Worm (Caenorhabditis elegans) whole organism, young adult: ENCODE data around the gene ttr-27.

Source experiments
- B0019.2 ChIP-seq: fragments of 200-800 bp; sonication (Bioruptor generic); conservative IDR thresholded peaks from 2 replicates; pipeline ENCODE4 v1.3.6; 2022; ENCODE audit warnings: missing genetic modification reagents, missing genetic modification characterization, missing compliant biosample characterization
- B0261.1 ChIP-seq: sonication (generic microtip); optimal IDR thresholded peaks from 2 replicates; lab custom pipeline; 2016; ENCODE audit warnings: mild to moderate bottlenecking, missing genetic modification characterization, moderate library complexity, missing compliant biosample characterization
- C17E4.6 ChIP-seq: fragments of 200-800 bp; sonication (Bioruptor generic); IDR thresholded peaks from 2 replicates; pipeline ENCODE4 v1.3.6; 2022; ENCODE audit warnings: missing genetic modification reagents, missing genetic modification characterization, missing compliant biosample characterization
- D2030.7 ChIP-seq: fragments of 200-800 bp; sonication (Bioruptor generic); IDR thresholded peaks from 2 replicates; pipeline ENCODE4 v1.3.6; 2022; ENCODE audit warnings: missing genetic modification reagents, missing genetic modification characterization, missing compliant biosample characterization
- F10E7.11 ChIP-seq: sonication (generic microtip); optimal IDR thresholded peaks from 2 replicates; lab custom pipeline; 2017; ENCODE audit warnings: mild to moderate bottlenecking, missing genetic modification characterization, moderate library complexity, missing compliant biosample characterization
- F23B12.7 ChIP-seq: sonication (generic microtip); optimal IDR thresholded peaks from 2 replicates; lab custom pipeline; 2017; ENCODE audit warnings: missing genetic modification characterization, mild to moderate bottlenecking, missing compliant biosample characterization, antibody characterized with exemption, moderate library complexity; ENCODE audit not compliant: insufficient read depth
- F33H1.4 ChIP-seq: fragments of 200-800 bp; sonication (Bioruptor generic); IDR thresholded peaks from 2 replicates; pipeline ENCODE4 v1.3.6; 2022; ENCODE audit warnings: missing genetic modification reagents, missing genetic modification characterization, missing compliant biosample characterization
- F37B4.10 ChIP-seq: fragments of 200-800 bp; sonication (Bioruptor generic); IDR thresholded peaks from 2 replicates; pipeline ENCODE4 v1.3.6; 2022; ENCODE audit warnings: missing genetic modification characterization, missing compliant biosample characterization
- F49E8.2 ChIP-seq: sonication (generic microtip); optimal IDR thresholded peaks from 3 replicates; lab custom pipeline; 2017; ENCODE audit warnings: missing genetic modification characterization, mild to moderate bottlenecking, missing compliant biosample characterization, antibody characterized with exemption, moderate library complexity; ENCODE audit not compliant: insufficient read depth
- F52B5.7 ChIP-seq: sonication (generic microtip); optimal IDR thresholded peaks from 2 replicates; lab custom pipeline; 2016; ENCODE audit warnings: mild to moderate bottlenecking, missing genetic modification characterization, missing compliant biosample characterization
- F55B11.4 ChIP-seq: sonication (generic microtip); optimal IDR thresholded peaks from 2 replicates; lab custom pipeline; 2016; ENCODE audit warnings: missing compliant biosample characterization, missing genetic modification characterization, borderline replicate concordance; ENCODE audit not compliant: insufficient read depth
- F57C9.4 ChIP-seq: sonication (generic microtip); optimal IDR thresholded peaks from 2 replicates; lab custom pipeline; 2017; ENCODE audit warnings: mild to moderate bottlenecking, missing genetic modification characterization, missing compliant biosample characterization
- K12H6.12 ChIP-seq: fragments of 200-800 bp; sonication (Bioruptor generic); optimal IDR thresholded peaks from 2 replicates; lab custom pipeline; 2018; ENCODE audit warnings: mild to moderate bottlenecking, missing genetic modification characterization, missing compliant biosample characterization
- T07F8.4 ChIP-seq: sonication (generic microtip); optimal IDR thresholded peaks from 2 replicates; lab custom pipeline; 2016; ENCODE audit warnings: mild to moderate bottlenecking, missing genetic modification characterization, moderate library complexity, missing compliant biosample characterization
- Y67H2A.10 ChIP-seq: fragments of 200-800 bp; sonication (Bioruptor generic); conservative IDR thresholded peaks from 2 replicates; pipeline ENCODE4 v1.3.6; 2022; ENCODE audit warnings: missing genetic modification reagents, missing genetic modification characterization, missing compliant biosample characterization
- ama-1 ChIP-seq, 3 experiments: fragments of 150-350 bp in 1 of 3; sonication (generic microtip) in 2 of 3; optimal IDR thresholded peaks; 2 replicates each; lab custom pipeline; 2014 to 2018; ENCODE audit warnings: missing biosample characterization in 2 of 3, missing genetic modification characterization in 2 of 3, missing genetic modification reagents in 2 of 3
- aptf-3 ChIP-seq: fragments of 200-800 bp; sonication (Bioruptor generic); IDR thresholded peaks from 2 replicates; pipeline ENCODE4 v1.3.6; 2022; ENCODE audit warnings: missing genetic modification characterization, missing compliant biosample characterization
- attf-3 ChIP-seq: fragments of 200-800 bp; sonication (Bioruptor generic); conservative IDR thresholded peaks from 2 replicates; pipeline ENCODE4 v1.3.6; 2022; ENCODE audit warnings: missing genetic modification reagents, missing genetic modification characterization, missing compliant biosample characterization
- attf-6 ChIP-seq: fragments of 200-800 bp; sonication (Bioruptor generic); IDR thresholded peaks from 2 replicates; pipeline ENCODE4 v1.3.6; 2022; ENCODE audit warnings: missing genetic modification reagents, missing genetic modification characterization, missing compliant biosample characterization
- ccch-3 ChIP-seq: fragments of 200-800 bp; sonication (Bioruptor generic); optimal IDR thresholded peaks from 2 replicates; lab custom pipeline; 2018; ENCODE audit warnings: mild to moderate bottlenecking, missing genetic modification characterization, missing compliant biosample characterization
- cebp-2 ChIP-seq: fragments of 200-800 bp; sonication (Bioruptor generic); IDR thresholded peaks from 2 replicates; pipeline ENCODE4 v1.3.6; 2022; ENCODE audit warnings: missing genetic modification characterization, missing compliant biosample characterization
- ceh-27 ChIP-seq: fragments of 200-800 bp; sonication (Bioruptor generic); optimal IDR thresholded peaks from 2 replicates; lab custom pipeline; 2018; ENCODE audit warnings: mild to moderate bottlenecking, missing genetic modification characterization, moderate library complexity, missing compliant biosample characterization
- dpl-1 ChIP-seq: fragments of 150-350 bp; optimal IDR thresholded peaks from 2 replicates; lab custom pipeline; 2014; ENCODE audit warnings: missing biosample characterization, missing genetic modification reagents, missing genetic modification characterization
- efl-1 ChIP-seq: fragments of 150-350 bp; optimal IDR thresholded peaks from 2 replicates; lab custom pipeline; 2014; ENCODE audit warnings: missing biosample characterization, missing genetic modification reagents, missing genetic modification characterization
- egl-18 ChIP-seq: fragments of 200-800 bp; sonication (Bioruptor generic); IDR thresholded peaks from 2 replicates; pipeline ENCODE4 v1.3.6; 2022; ENCODE audit warnings: missing genetic modification reagents, missing genetic modification characterization, missing compliant biosample characterization
- ekl-4 ChIP-seq: fragments of 200-800 bp; sonication (Bioruptor generic); IDR thresholded peaks from 2 replicates; pipeline ENCODE4 v1.3.6; 2022; ENCODE audit warnings: missing genetic modification reagents, missing genetic modification characterization, missing compliant biosample characterization
- him-1 ChIP-seq: sonication (generic microtip); optimal IDR thresholded peaks from 2 replicates; lab custom pipeline; 2016; ENCODE audit warnings: missing genotype, missing genetic modification reagents, missing genetic modification characterization, missing compliant biosample characterization
- hlh-12 ChIP-seq: sonication (generic microtip); optimal IDR thresholded peaks from 2 replicates; lab custom pipeline; 2016; ENCODE audit warnings: missing genetic modification characterization, missing compliant biosample characterization
- hlh-26 ChIP-seq: fragments of 200-800 bp; sonication (Bioruptor generic); conservative IDR thresholded peaks from 2 replicates; pipeline ENCODE4 v1.3.6; 2022; ENCODE audit warnings: missing genetic modification reagents, missing genetic modification characterization, missing compliant biosample characterization
- hmg-1.2 ChIP-seq: fragments of 200-800 bp; sonication (Bioruptor generic); IDR thresholded peaks from 2 replicates; pipeline ENCODE4 v1.3.6; 2022; ENCODE audit warnings: missing genetic modification reagents, missing genetic modification characterization, missing compliant biosample characterization
- hsf-1 ChIP-seq: fragments of 200-800 bp; sonication (Bioruptor generic); IDR thresholded peaks from 2 replicates; pipeline ENCODE4 v1.3.6; 2022; ENCODE audit warnings: missing genetic modification reagents, missing genetic modification characterization, missing compliant biosample characterization
- let-526 ChIP-seq: fragments of 200-800 bp; sonication (Bioruptor generic); IDR thresholded peaks from 2 replicates; pipeline ENCODE4 v1.3.6; 2022; ENCODE audit warnings: missing genetic modification reagents, missing genetic modification characterization, missing compliant biosample characterization
- lsy-27 ChIP-seq: sonication (generic microtip); optimal IDR thresholded peaks from 2 replicates; lab custom pipeline; 2017; ENCODE audit warnings: missing genetic modification characterization, mild to moderate bottlenecking, missing compliant biosample characterization, antibody characterized with exemption, missing genotype, borderline replicate concordance; ENCODE audit not compliant: insufficient read depth
- madf-10 ChIP-seq: sonication (generic microtip); optimal IDR thresholded peaks from 2 replicates; lab custom pipeline; 2016; ENCODE audit warnings: mild to moderate bottlenecking, missing genetic modification characterization, missing compliant biosample characterization
- madf-8 ChIP-seq: fragments of 200-800 bp; sonication (Bioruptor generic); conservative IDR thresholded peaks from 2 replicates; pipeline ENCODE4 v1.3.6; 2022; ENCODE audit warnings: missing genetic modification reagents, missing genetic modification characterization, missing compliant biosample characterization
- nfyb-1 ChIP-seq: fragments of 200-800 bp; sonication (Bioruptor generic); IDR thresholded peaks from 2 replicates; pipeline ENCODE4 v1.3.6; 2022; ENCODE audit warnings: missing genetic modification reagents, missing genetic modification characterization, missing compliant biosample characterization
- nhr-120 ChIP-seq: fragments of 200-800 bp; sonication (Bioruptor generic); IDR thresholded peaks from 2 replicates; pipeline ENCODE4 v1.3.6; 2022; ENCODE audit warnings: missing genetic modification characterization, missing compliant biosample characterization
- nhr-90 ChIP-seq: sonication (generic microtip); optimal IDR thresholded peaks from 2 replicates; lab custom pipeline; 2016; ENCODE audit warnings: missing genotype, mild to moderate bottlenecking, missing genetic modification characterization, missing compliant biosample characterization
- repo-1 ChIP-seq: sonication (generic microtip); optimal IDR thresholded peaks from 2 replicates; lab custom pipeline; 2017; ENCODE audit warnings: mild to moderate bottlenecking, missing genetic modification characterization, missing compliant biosample characterization
- rpc-1 ChIP-seq, 2 experiments: fragments of 150-350 bp in 1 of 2; sonication (generic microtip) in 1 of 2; optimal IDR thresholded peaks; 2 replicates each; lab custom pipeline; 2014 to 2018; ENCODE audit warnings: missing biosample characterization in 1 of 2, missing genetic modification characterization in 1 of 2, missing genetic modification reagents in 1 of 2, missing genotype in 1 of 2
- sdz-38 ChIP-seq: sonication (generic microtip); optimal IDR thresholded peaks from 2 replicates; lab custom pipeline; 2016; ENCODE audit warnings: missing genotype, missing genetic modification characterization, missing compliant biosample characterization
- snpc-1.1 ChIP-seq: sonication (generic microtip); optimal IDR thresholded peaks from 2 replicates; lab custom pipeline; 2017; ENCODE audit warnings: missing genetic modification characterization, mild to moderate bottlenecking, missing compliant biosample characterization, antibody characterized with exemption, moderate library complexity, missing genotype, missing genetic modification reagents; ENCODE audit not compliant: insufficient read depth
- somi-1 ChIP-seq: fragments of 200-800 bp; sonication (Bioruptor generic); optimal IDR thresholded peaks from 2 replicates; lab custom pipeline; 2018; ENCODE audit warnings: mild to moderate bottlenecking, missing genetic modification characterization, missing compliant biosample characterization
- tbp1 ChIP-seq: fragments of 200-800 bp; sonication (Bioruptor generic); optimal IDR thresholded peaks from 2 replicates; lab custom pipeline; 2018; ENCODE audit warnings: mild to moderate bottlenecking, missing genetic modification characterization, missing compliant biosample characterization
- tbx-9 ChIP-seq: sonication (generic microtip); optimal IDR thresholded peaks from 2 replicates; lab custom pipeline; 2016; ENCODE audit warnings: borderline replicate concordance, missing genetic modification characterization, inconsistent platforms, missing compliant biosample characterization
- tlf-1 ChIP-seq: fragments of 200-800 bp; sonication (Bioruptor generic); optimal IDR thresholded peaks from 2 replicates; lab custom pipeline; 2018; ENCODE audit warnings: mild to moderate bottlenecking, missing genetic modification characterization, missing compliant biosample characterization
- zfh-2 ChIP-seq: fragments of 200-800 bp; sonication (Bioruptor generic); conservative IDR thresholded peaks from 2 replicates; pipeline ENCODE4 v1.3.6; 2022; ENCODE audit warnings: missing genetic modification reagents, missing genetic modification characterization, missing compliant biosample characterization
- ztf-3 ChIP-seq: fragments of 200-800 bp; sonication (Bioruptor generic); optimal IDR thresholded peaks from 2 replicates; lab custom pipeline; 2018; ENCODE audit warnings: mild to moderate bottlenecking, missing genetic modification characterization, missing compliant biosample characterization

Gene ttr-27

DNA sequence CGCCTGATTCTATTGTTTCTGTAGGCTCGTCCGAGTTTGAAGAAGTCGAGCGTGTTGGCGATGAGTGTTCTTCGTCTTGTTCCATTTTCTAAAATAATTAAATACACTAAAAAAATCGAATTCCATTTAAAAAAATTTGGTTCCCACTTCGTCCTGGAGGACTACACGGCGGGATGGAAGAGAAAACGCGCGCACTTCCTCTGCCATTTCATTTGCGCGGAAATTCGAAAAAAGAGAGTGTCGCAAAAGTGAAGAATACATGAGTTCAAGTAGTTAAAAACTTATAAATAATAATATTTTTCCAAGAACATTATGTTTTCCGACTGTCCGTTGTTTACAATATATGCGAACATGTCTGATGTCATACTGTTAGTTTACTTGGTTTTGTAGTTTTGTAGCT is 34.0 kb downstream of the ttr-27 start, which contains the start of gene T07F10.3 (continued):
- TF ChIP-seq madf-8 (GFP tag; lab: Robert Waterston, UW): peak; percentile 58
- no peak for TF ChIP-seq hlh-26
- no peak for TF ChIP-seq nhr-120 (GFP tag; lab: Robert Waterston, UW)
- peak; percentile 39; the same call in 1 of the 2 replicates for TF ChIP-seq D2030.7 (GFP tag; lab: Robert Waterston, UW)
- no peak for TF ChIP-seq rpc-1 (optimal IDR thresholded peaks at IDR 0.05; lab: Kevin White, UChicago)
- no peak for TF ChIP-seq rpc-1 (tag; optimal IDR thresholded peaks at IDR 0.05; lab: Kevin White, UChicago)
- peak; percentile 80 for TF ChIP-seq ekl-4 (GFP tag; lab: Robert Waterston, UW)
- no peak for TF ChIP-seq Y67H2A.10 (GFP tag; lab: Robert Waterston, UW)
- TF ChIP-seq snpc-1.1 (tag; lab: Kevin White, UChicago): no peak
- TF ChIP-seq efl-1 (GFP tag; lab: Kevin White, UChicago): peak; percentile 82
- peak; percentile 23 for TF ChIP-seq B0261.1 (tag; lab: Kevin White, UChicago)
- TF ChIP-seq F23B12.7: peak; percentile 43
- no peak for TF ChIP-seq F37B4.10
- TF ChIP-seq F55B11.4 (tag; lab: Kevin White, UChicago): no peak
- peak; percentile 74 for TF ChIP-seq madf-10 (tag; lab: Kevin White, UChicago)
- TF ChIP-seq lsy-27 (tag; lab: Kevin White, UChicago): no peak
- TF ChIP-seq ceh-27: peak; percentile 95
- TF ChIP-seq hmg-1.2 (GFP tag; lab: Robert Waterston, UW): peak; percentile 35
- TF ChIP-seq dpl-1 (GFP tag; lab: Kevin White, UChicago): peak; percentile 74
- TF ChIP-seq let-526 (GFP tag; lab: Robert Waterston, UW): peak; percentile 84
- no peak for TF ChIP-seq somi-1 (GFP tag; lab: Kevin White, UChicago)
- TF ChIP-seq egl-18 (GFP tag; lab: Robert Waterston, UW): no peak
- TF ChIP-seq zfh-2 (GFP tag; lab: Robert Waterston, UW): no peak
- peak; percentile 56 for TF ChIP-seq T07F8.4 (tag; lab: Kevin White, UChicago)
- no peak for TF ChIP-seq hsf-1 (GFP tag; lab: Robert Waterston, UW)
- no peak for TF ChIP-seq ztf-3
- no peak for TF ChIP-seq nhr-90 (tag; lab: Kevin White, UChicago)
- peak; percentile 76 for TF ChIP-seq F10E7.11 (tag; lab: Kevin White, UChicago)
- TF ChIP-seq repo-1 (tag; lab: Kevin White, UChicago): no peak
- TF ChIP-seq sdz-38 (tag; lab: Kevin White, UChicago): no peak
- TF ChIP-seq B0019.2 (GFP tag; lab: Robert Waterston, UW): no peak
- TF ChIP-seq K12H6.12 (tag; lab: Kevin White, UChicago): peak; percentile 60
- peak; percentile 15 for TF ChIP-seq F57C9.4
- TF ChIP-seq C17E4.6: no peak
- TF ChIP-seq F49E8.2 (tag; lab: Kevin White, UChicago): no peak
- peak; percentile 63 for TF ChIP-seq F33H1.4 (GFP tag; lab: Robert Waterston, UW)
- TF ChIP-seq ccch-3: peak; percentile 94
- TF ChIP-seq hlh-12 (tag; lab: Kevin White, UChicago): peak; percentile 9
- TF ChIP-seq him-1: peak; percentile 67
- no peak for TF ChIP-seq aptf-3 (GFP tag; lab: Robert Waterston, UW)
- peak; percentile 47 for TF ChIP-seq tlf-1 (GFP tag; lab: Kevin White, UChicago)
- no peak for TF ChIP-seq attf-6 (GFP tag; lab: Robert Waterston, UW)
- peak; percentile 48 for TF ChIP-seq tbp1 (GFP tag; lab: Kevin White, UChicago)
- no peak for TF ChIP-seq cebp-2 (GFP tag; lab: Robert Waterston, UW)
- TF ChIP-seq tbx-9 (tag; lab: Kevin White, UChicago): no peak
- no peak for TF ChIP-seq ama-1 (optimal IDR thresholded peaks at IDR 0.05; lab: Kevin White, UChicago)
- TF ChIP-seq ama-1 (GFP tag; optimal IDR thresholded peaks at IDR 0.05; lab: Kevin White, UChicago): no peak
- TF ChIP-seq F52B5.7 (tag; lab: Kevin White, UChicago): peak; percentile 59
- TF ChIP-seq nfyb-1 (GFP tag; lab: Robert Waterston, UW): 0 out of 2 replicates have a peak, but pooled peaks have one; percentile 60
- TF ChIP-seq attf-3 (GFP tag; lab: Robert Waterston, UW): peak; percentile 75
